Worm (Caenorhabditis elegans) whole organism, mixed stage, embryonic: Measurements from ENCODE around the gene ifb-1.

ENCODE experiments used
- M03D4.4 ChIP-seq: sonication (generic microtip); optimal IDR thresholded peaks from 2 replicates; lab custom pipeline; 2017; ENCODE audit warnings: mild to moderate bottlenecking, missing genetic modification characterization, missing compliant biosample characterization
- bed-3 ChIP-seq: fragments of 200-800 bp; sonication (Bioruptor generic); optimal IDR thresholded peaks from 3 replicates; lab custom pipeline; 2018; ENCODE audit warnings: mild to moderate bottlenecking, missing genetic modification characterization, moderate library complexity, missing compliant biosample characterization
- blmp-1 ChIP-seq: fragments of 150-350 bp; optimal IDR thresholded peaks from 2 replicates; lab custom pipeline; 2014; ENCODE audit warnings: missing biosample characterization, missing genetic modification characterization
- ceh-39 ChIP-seq: fragments of 150-350 bp; optimal IDR thresholded peaks from 2 replicates; lab custom pipeline; 2014; ENCODE audit warnings: missing biosample characterization, missing genetic modification characterization
- ceh-43 ChIP-seq: fragments of 200-800 bp; sonication (Bioruptor generic); optimal IDR thresholded peaks from 2 replicates; lab custom pipeline; 2018; ENCODE audit warnings: mild to moderate bottlenecking, missing genetic modification characterization, moderate library complexity, missing compliant biosample characterization
- ceh-83 ChIP-seq: fragments of 200-800 bp; sonication (Bioruptor generic); optimal IDR thresholded peaks from 2 replicates; lab custom pipeline; 2018; ENCODE audit warnings: mild to moderate bottlenecking, missing genetic modification characterization, missing compliant biosample characterization
- ces-1 ChIP-seq: fragments of 150-350 bp; optimal IDR thresholded peaks from 2 replicates; lab custom pipeline; 2014; ENCODE audit warnings: missing biosample characterization, missing genetic modification reagents, missing genetic modification characterization
- cnd-1 ChIP-seq: fragments of 200-800 bp; sonication (Bioruptor generic); optimal IDR thresholded peaks from 2 replicates; lab custom pipeline; 2018; ENCODE audit warnings: mild to moderate bottlenecking, missing genetic modification characterization, missing compliant biosample characterization
- elt-1 ChIP-seq: sonication (generic microtip); optimal IDR thresholded peaks from 2 replicates; lab custom pipeline; 2017; ENCODE audit warnings: missing genetic modification characterization, mild to moderate bottlenecking, missing compliant biosample characterization, antibody characterized with exemption, moderate library complexity, borderline replicate concordance; ENCODE audit not compliant: insufficient read depth
- elt-3 ChIP-seq: fragments of 150-350 bp; optimal IDR thresholded peaks from 2 replicates; lab custom pipeline; 2014; ENCODE audit warnings: missing biosample characterization, missing genetic modification characterization
- flh-1 ChIP-seq: fragments of 200-800 bp; sonication (Bioruptor generic); optimal IDR thresholded peaks from 2 replicates; lab custom pipeline; 2018; ENCODE audit warnings: mild to moderate bottlenecking, missing genetic modification characterization, moderate library complexity, missing compliant biosample characterization
- ham-2 ChIP-seq: fragments of 200-800 bp; sonication (Bioruptor generic); optimal IDR thresholded peaks from 2 replicates; lab custom pipeline; 2018; ENCODE audit warnings: mild to moderate bottlenecking, missing genetic modification characterization, missing compliant biosample characterization
- lin-13 ChIP-seq: fragments of 150-350 bp; optimal IDR thresholded peaks from 2 replicates; lab custom pipeline; 2014; ENCODE audit warnings: missing biosample characterization, missing genetic modification characterization
- lsy-2 ChIP-seq: fragments of 150-350 bp; optimal IDR thresholded peaks from 2 replicates; lab custom pipeline; 2014; ENCODE audit warnings: missing biosample characterization, missing genetic modification characterization
- mep-1 ChIP-seq: fragments of 150-350 bp; optimal IDR thresholded peaks from 2 replicates; lab custom pipeline; 2017; ENCODE audit warnings: missing biosample characterization, missing genetic modification reagents, missing genetic modification characterization, inconsistent platforms
- mls-2 ChIP-seq: sonication (generic microtip); optimal IDR thresholded peaks from 2 replicates; lab custom pipeline; 2016; ENCODE audit warnings: mild to moderate bottlenecking, missing genetic modification characterization, moderate library complexity, missing compliant biosample characterization
- nhr-2 ChIP-seq: fragments of 150-350 bp; optimal IDR thresholded peaks from 2 replicates; lab custom pipeline; 2014; ENCODE audit warnings: missing biosample characterization, missing genetic modification characterization
- nhr-28 ChIP-seq: fragments of 150-350 bp; optimal IDR thresholded peaks from 2 replicates; lab custom pipeline; 2014; ENCODE audit warnings: missing biosample characterization, missing genetic modification characterization
- nhr-76 ChIP-seq: sonication (generic microtip); optimal IDR thresholded peaks from 2 replicates; lab custom pipeline; 2017; ENCODE audit warnings: missing biosample characterization, missing genetic modification characterization
- pha-4 ChIP-seq: fragments of 150-350 bp; optimal IDR thresholded peaks from 2 replicates; lab custom pipeline; 2018; ENCODE audit warnings: missing biosample characterization, missing genetic modification reagents, missing genetic modification characterization
- sem-2 ChIP-seq: fragments of 200-800 bp; sonication (Bioruptor generic); optimal IDR thresholded peaks from 2 replicates; lab custom pipeline; 2018; ENCODE audit warnings: mild to moderate bottlenecking, missing genetic modification characterization, missing compliant biosample characterization
- sptf-1 ChIP-seq: sonication (generic microtip); optimal IDR thresholded peaks from 2 replicates; lab custom pipeline; 2017; ENCODE audit warnings: mild to moderate bottlenecking, missing genetic modification characterization, moderate library complexity, missing compliant biosample characterization
- unc-120 ChIP-seq: sonication (generic microtip); optimal IDR thresholded peaks from 2 replicates; lab custom pipeline; 2017; ENCODE audit warnings: missing genetic modification characterization, missing compliant biosample characterization; ENCODE audit not compliant: poor library complexity, severe bottlenecking
- unc-39 ChIP-seq: fragments of 150-350 bp; optimal IDR thresholded peaks from 2 replicates; lab custom pipeline; 2014; ENCODE audit warnings: missing biosample characterization, missing genetic modification characterization
- unc-62 ChIP-seq: fragments of 150-350 bp; optimal IDR thresholded peaks from 2 replicates; lab custom pipeline; 2014; ENCODE audit warnings: missing biosample characterization, missing genetic modification reagents, missing genetic modification characterization
- ztf-11 ChIP-seq: fragments of 150-350 bp; optimal IDR thresholded peaks from 2 replicates; lab custom pipeline; 2014; ENCODE audit warnings: missing biosample characterization, missing genetic modification characterization

ifb-1 gene

DNA sequence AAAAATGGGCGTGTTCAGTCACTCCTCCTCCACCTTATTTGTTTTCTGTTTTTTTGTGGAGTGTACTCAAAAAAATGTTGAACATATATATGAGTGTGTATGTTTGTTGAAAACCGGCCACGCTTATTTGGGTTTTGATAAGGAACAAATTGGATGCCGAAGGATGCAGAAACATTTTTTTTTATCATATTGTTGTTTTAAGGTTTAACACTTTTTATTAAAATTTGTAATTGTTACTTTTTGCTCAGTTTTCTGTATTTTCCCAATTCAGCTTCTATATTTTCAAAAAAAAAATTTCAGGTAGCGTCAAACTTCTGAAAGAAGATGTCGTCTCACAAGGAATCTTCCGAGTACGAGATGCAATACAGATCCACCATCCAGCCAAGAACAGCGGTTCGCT is at the start of gene ifb-1:
ifb-1 (plus strand) TSS at position 301 of the 400 bp plus-strand sequence.
- no peak for TF ChIP-seq sptf-1 (tag; lab: Kevin White, UChicago)
- no peak for TF ChIP-seq pha-4 (tag; lab: Kevin White, UChicago)

DNA sequence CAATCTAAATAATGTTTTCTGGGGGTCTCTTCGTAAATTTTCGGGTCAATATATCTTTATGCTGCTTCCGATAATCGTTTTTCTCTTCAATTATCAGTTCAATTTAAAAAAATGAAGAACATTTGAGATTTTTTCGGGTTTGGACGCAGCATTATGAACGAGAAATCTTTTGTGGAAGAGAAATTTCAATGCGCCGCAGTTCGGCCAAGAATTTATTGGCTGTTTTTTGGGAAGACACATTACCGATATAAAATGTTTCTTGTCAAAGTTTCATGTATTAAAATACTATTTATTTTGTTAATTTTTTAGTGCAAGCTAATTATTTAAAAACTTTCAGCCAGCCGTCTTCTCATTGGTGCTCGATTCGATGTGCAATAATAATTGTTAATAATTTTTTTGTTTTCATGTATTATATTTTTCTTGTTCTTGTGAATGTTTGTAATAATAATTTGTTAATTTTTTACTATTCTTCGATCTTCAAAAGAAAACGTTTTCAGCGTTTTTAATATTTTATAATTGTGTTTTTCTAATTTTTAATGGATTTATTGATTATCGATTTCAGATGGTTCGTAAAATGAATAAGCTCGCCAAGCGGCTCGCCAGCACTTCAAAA is 49.6 kb upstream of the ifb-1 start, which contains the start of the genes C18A3.10 and C18A3.3:
C18A3.10 (minus strand) TSS at position 101 of the 613 bp plus-strand sequence.
C18A3.3 (plus strand) TSS at position 563 of the 613 bp plus-strand sequence.
- TF ChIP-seq bed-3 (no peak), ceh-83 (GFP tag; lab: Kevin White, UChicago) (no peak), M03D4.4 (tag; lab: Kevin White, UChicago) (no peak), mep-1 (tag; lab: Kevin White, UChicago) (no peak), pha-4 (tag; lab: Kevin White, UChicago) (no peak), elt-1 (no peak), cnd-1 (tag; lab: Kevin White, UChicago) (no peak)

DNA sequence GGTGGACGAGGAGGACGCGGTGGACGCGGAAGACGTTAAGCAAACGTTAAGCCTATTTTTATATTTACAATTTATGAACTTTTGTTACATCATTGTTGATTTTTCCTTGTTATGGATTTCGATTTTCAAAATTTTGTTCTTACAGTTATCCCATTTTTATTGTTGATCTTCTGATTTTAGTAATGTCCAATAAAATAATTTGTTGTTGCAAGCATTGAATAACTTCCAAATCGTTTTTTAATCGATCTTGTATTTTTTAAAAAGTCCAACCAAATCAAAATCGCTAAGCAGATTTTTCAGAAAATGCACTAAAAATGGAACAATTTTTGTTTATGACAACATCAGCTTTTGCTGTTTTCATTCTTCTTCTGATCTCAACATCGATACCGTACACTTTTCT is 47.6 kb upstream of the ifb-1 start, which contains the start of gene zipt-3:
zipt-3 (plus strand) TSS at position 301 of the 400 bp plus-strand sequence.
- TF ChIP-seq elt-3 (tag; lab: Kevin White, UChicago) (no peak), ztf-11 (tag; lab: Kevin White, UChicago) (no peak), blmp-1 (tag; lab: Kevin White, UChicago) (no peak), nhr-76 (tag; lab: Kevin White, UChicago) (no peak), nhr-28 (tag; lab: Kevin White, UChicago) (no peak), lsy-2 (no peak), nhr-2 (no peak), mep-1 (tag; lab: Kevin White, UChicago) (no peak), unc-120 (tag; lab: Kevin White, UChicago) (no peak), unc-39 (tag; lab: Kevin White, UChicago) (no peak), unc-62 (no peak)
- TF ChIP-seq, all 35 proteins: peak for 0

DNA sequence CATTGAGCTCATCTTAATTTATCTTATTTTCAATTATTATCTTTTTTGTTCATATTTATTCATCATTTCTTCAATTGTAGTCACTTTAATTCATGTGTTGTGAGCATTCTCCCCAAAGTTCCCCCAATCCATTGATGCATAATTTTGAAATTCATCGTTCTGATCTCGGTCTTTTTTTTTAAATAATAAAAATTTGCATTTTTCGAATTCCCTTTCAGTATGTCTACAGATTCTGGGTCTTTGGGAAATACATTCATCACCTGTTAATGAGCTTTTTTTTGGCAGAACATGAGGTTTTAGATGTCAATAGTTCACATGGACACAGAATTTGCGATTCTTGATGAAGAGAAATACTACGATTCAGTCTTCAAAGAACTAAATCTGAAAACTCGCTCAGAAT is 45.6 kb upstream of the ifb-1 start, which contains the start of gene damt-1:
damt-1 (plus strand) TSS at position 301 of the 400 bp plus-strand sequence.
- no peak for TF ChIP-seq lsy-2

DNA sequence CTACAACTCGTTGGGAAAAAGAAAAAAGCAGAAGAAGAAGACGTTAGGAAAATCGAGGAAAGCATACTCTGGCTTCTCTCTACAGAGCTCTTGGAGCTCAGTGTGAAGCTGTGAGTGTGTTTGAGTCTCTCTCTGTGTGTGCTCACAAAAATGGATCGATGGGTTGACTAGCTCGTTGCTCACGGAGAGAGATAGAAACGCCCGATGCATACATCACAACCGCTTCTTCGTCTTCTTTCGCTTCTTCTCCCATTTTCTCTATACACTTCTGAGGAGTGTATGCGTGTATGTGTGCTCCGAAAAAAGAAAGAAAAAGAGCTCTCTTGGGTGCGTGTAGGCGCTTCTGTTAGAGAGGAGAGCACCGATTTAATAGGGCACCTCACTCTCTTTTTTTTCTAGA is 40.3 kb upstream of the ifb-1 start:
- TF ChIP-seq mep-1 (tag; lab: Kevin White, UChicago): peak; percentile 25
- no peak for TF ChIP-seq cnd-1 (tag; lab: Kevin White, UChicago)
- TF ChIP-seq ces-1 (GFP tag; lab: Kevin White, UChicago): peak; percentile 63
- TF ChIP-seq, all 35 proteins: peak for 2

DNA sequence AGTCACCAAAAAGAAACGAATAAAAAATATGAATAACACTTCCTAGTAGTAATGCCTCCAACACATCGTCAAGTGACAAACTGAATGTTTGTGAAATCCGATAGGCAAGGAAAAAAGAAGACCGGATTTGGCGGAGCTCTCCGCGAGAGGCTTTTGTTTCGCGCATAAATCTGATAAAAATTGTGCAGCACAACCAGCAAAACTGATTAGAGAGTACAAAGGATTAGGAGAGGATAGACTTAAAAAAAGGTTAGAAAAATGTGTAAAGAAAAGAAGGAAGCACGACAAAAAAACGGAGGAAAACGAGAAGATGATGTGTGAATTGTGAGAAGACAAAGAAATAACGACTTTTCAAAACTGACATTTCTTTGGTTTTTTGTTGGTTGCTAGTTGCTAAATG is 37.7 kb upstream of the ifb-1 start, which contains the start of gene rab-3:
rab-3 (minus strand) TSS at position 147 of the 400 bp plus-strand sequence.
- TF ChIP-seq sem-2 (no peak), ces-1 (GFP tag; lab: Kevin White, UChicago) (peak; percentile 72), nhr-76 (tag; lab: Kevin White, UChicago) (no peak)

DNA sequence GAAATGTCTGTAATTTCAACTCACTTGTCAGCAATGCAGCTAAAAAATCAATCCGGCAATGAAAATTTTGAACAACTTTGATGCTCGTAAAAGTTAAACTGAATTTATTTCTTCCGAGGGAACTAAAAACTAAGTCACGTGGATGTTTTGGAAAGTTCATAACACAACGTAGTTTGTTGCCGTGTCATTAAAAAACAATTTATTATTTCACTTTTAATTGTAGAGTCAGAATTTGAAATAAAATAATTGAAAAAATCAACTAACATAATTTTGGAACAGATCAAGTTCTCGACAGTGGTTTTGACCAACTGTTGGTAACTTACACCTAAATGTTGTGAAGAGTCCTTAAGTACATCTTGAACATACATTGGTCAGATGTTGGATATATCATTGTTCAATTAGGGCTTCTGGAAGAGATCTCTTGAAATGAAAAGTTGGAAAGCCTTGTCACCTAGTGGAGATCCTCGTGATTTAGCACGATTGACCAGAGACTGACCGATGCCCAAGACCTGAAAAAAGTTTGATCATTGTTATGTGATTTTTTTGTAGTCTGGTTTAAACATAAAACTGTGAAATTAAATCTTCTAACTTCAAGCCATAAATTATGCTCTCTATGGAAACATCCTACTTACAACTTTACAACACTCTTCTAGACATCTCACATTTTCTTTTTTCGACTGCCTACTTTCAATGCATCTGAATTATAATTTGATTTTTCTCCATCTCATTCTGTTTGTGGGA is 34.9 kb upstream of the ifb-1 start, which contains the start of the genes C18A3.7 and C18A3.11:
C18A3.7 (minus strand) TSS at position 101 of the 741 bp plus-strand sequence.
C18A3.11 (plus strand) TSS at position 691 of the 741 bp plus-strand sequence.
- TF ChIP-seq nhr-28 (tag; lab: Kevin White, UChicago) (no peak), mls-2 (tag; lab: Kevin White, UChicago) (no peak), unc-62 (no peak), unc-39 (tag; lab: Kevin White, UChicago) (no peak), M03D4.4 (tag; lab: Kevin White, UChicago) (no peak), nhr-2 (no peak), sptf-1 (tag; lab: Kevin White, UChicago) (no peak), ces-1 (GFP tag; lab: Kevin White, UChicago) (no peak), ceh-39 (no peak), pha-4 (tag; lab: Kevin White, UChicago) (no peak), nhr-76 (tag; lab: Kevin White, UChicago) (no peak), sem-2 (no peak), lsy-2 (no peak), ham-2 (GFP tag; lab: Kevin White, UChicago) (no peak), ceh-43 (no peak), bed-3 (no peak), blmp-1 (tag; lab: Kevin White, UChicago) (no peak), lin-13 (no peak), flh-1 (GFP tag; lab: Kevin White, UChicago) (no peak)
